Worm (Caenorhabditis elegans) whole organism, young adult: ENCODE data around the gene srd-68.

Experiments used
- B0336.3 ChIP-seq: fragments of 200-800 bp; sonication (Bioruptor generic); IDR thresholded peaks from 2 replicates; pipeline ENCODE4 v1.3.6; 2022; ENCODE audit warnings: missing genetic modification characterization, missing compliant biosample characterization
- F22D6.2 ChIP-seq: sonication (generic microtip); optimal IDR thresholded peaks from 2 replicates; lab custom pipeline; 2016; ENCODE audit warnings: mild to moderate bottlenecking, missing genetic modification characterization, missing compliant biosample characterization
- F39B2.1 ChIP-seq: fragments of 200-800 bp; sonication (Bioruptor generic); IDR thresholded peaks from 2 replicates; pipeline ENCODE4 v1.3.6; 2022; ENCODE audit warnings: missing genetic modification reagents, missing genetic modification characterization, missing compliant biosample characterization
- F49E8.2 ChIP-seq: sonication (generic microtip); optimal IDR thresholded peaks from 3 replicates; lab custom pipeline; 2017; ENCODE audit warnings: missing genetic modification characterization, mild to moderate bottlenecking, missing compliant biosample characterization, antibody characterized with exemption, moderate library complexity; ENCODE audit not compliant: insufficient read depth
- F55B11.4 ChIP-seq: sonication (generic microtip); optimal IDR thresholded peaks from 2 replicates; lab custom pipeline; 2016; ENCODE audit warnings: missing compliant biosample characterization, missing genetic modification characterization, borderline replicate concordance; ENCODE audit not compliant: insufficient read depth
- ama-1 ChIP-seq, 3 experiments: fragments of 150-350 bp in 1 of 3; sonication (generic microtip) in 2 of 3; optimal IDR thresholded peaks; 2 replicates each; lab custom pipeline; 2014 to 2018; ENCODE audit warnings: missing biosample characterization in 2 of 3, missing genetic modification characterization in 2 of 3, missing genetic modification reagents in 2 of 3
- egl-44 ChIP-seq: fragments of 200-800 bp; sonication (Bioruptor generic); IDR thresholded peaks from 2 replicates; pipeline ENCODE4 v1.3.6; 2022; ENCODE audit warnings: missing genetic modification reagents, missing genetic modification characterization, missing compliant biosample characterization
- egrh-3 ChIP-seq: fragments of 200-800 bp; sonication (Bioruptor generic); IDR thresholded peaks from 2 replicates; pipeline ENCODE4 v1.3.6; 2022; ENCODE audit warnings: missing genetic modification reagents, missing genetic modification characterization, missing compliant biosample characterization
- hmg-1.2 ChIP-seq: fragments of 200-800 bp; sonication (Bioruptor generic); IDR thresholded peaks from 2 replicates; pipeline ENCODE4 v1.3.6; 2022; ENCODE audit warnings: missing genetic modification reagents, missing genetic modification characterization, missing compliant biosample characterization
- nfya-1 ChIP-seq: sonication (generic microtip); optimal IDR thresholded peaks from 2 replicates; lab custom pipeline; 2017; ENCODE audit warnings: antibody characterized with exemption, missing compliant biosample characterization, missing genetic modification characterization, borderline replicate concordance; ENCODE audit not compliant: insufficient read depth
- pha-4 ChIP-seq: fragments of 150-350 bp; sonication (generic microtip); optimal IDR thresholded peaks from 2 replicates; lab custom pipeline; 2014; ENCODE audit warnings: missing biosample characterization, missing genetic modification reagents, missing genetic modification characterization
- repo-1 ChIP-seq: sonication (generic microtip); optimal IDR thresholded peaks from 2 replicates; lab custom pipeline; 2017; ENCODE audit warnings: mild to moderate bottlenecking, missing genetic modification characterization, missing compliant biosample characterization
- unc-62 ChIP-seq: fragments of 150-350 bp; optimal IDR thresholded peaks from 2 replicates; lab custom pipeline; 2014; ENCODE audit warnings: missing biosample characterization, missing genetic modification reagents, missing genetic modification characterization

DNA sequence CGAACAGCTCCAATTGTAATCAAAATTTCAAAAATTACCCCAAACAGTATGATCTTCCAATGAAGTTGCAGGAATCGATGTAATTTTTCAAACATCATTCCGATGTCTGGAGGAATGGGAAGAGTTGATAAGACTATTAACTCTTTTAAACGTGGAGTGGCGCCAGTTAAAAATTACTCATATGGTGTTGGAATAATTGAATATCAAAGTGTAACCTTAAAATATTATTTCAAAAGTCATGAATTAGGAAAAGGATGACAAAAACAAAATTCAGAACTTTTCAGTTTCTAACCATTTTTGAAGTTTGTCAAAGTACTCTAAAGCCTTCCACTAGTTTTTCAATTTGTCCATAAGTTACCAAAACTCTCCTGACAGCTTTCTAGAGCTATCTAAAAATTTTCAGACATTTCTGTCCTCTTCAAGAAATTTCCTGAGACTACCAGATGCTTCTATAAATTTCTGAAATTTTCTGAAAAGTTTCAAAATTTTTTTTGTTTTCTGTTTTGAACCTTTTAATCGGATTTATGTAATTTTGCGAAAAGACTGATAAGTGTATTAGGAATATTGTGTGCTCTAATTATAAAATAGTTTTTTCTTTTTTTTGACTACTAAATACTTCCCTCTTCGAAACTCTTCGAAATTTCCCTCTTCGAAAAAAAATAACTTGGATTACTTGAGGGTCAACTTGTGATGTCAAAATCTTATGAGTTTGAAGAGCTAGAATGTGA lies 48.5 kb downstream of the srd-68 start, which contains the start of the genes clec-35 and clec-27:
- no peak for TF ChIP-seq egrh-3 (GFP tag; lab: Robert Waterston, UW)
- TF ChIP-seq F49E8.2 = no peak
- no peak for TF ChIP-seq B0336.3 (GFP tag; lab: Robert Waterston, UW)
- TF ChIP-seq unc-62 (GFP tag; lab: Kevin White, UChicago) = no peak
- TF ChIP-seq F22D6.2 (tag; lab: Kevin White, UChicago) = no peak
- TF ChIP-seq repo-1 (tag; lab: Kevin White, UChicago) = no peak
- no peak for TF ChIP-seq ama-1 (optimal IDR thresholded peaks at IDR 0.05; lab: Kevin White, UChicago)
- no peak for TF ChIP-seq ama-1 (GFP tag; optimal IDR thresholded peaks at IDR 0.05; lab: Kevin White, UChicago)
- no peak for TF ChIP-seq nfya-1 (tag; lab: Kevin White, UChicago)
- no peak for TF ChIP-seq hmg-1.2 (GFP tag; lab: Robert Waterston, UW)
- TF ChIP-seq F55B11.4 (tag; lab: Kevin White, UChicago) = no peak
- no peak for TF ChIP-seq F39B2.1 (GFP tag; lab: Robert Waterston, UW)
- no peak for TF ChIP-seq egl-44 (GFP tag; lab: Robert Waterston, UW)
- TF ChIP-seq pha-4 = no peak
